Fruit fly (Drosophila melanogaster): ENCODE results near the gene RpL34a.

Gene RpL34a

DNA sequence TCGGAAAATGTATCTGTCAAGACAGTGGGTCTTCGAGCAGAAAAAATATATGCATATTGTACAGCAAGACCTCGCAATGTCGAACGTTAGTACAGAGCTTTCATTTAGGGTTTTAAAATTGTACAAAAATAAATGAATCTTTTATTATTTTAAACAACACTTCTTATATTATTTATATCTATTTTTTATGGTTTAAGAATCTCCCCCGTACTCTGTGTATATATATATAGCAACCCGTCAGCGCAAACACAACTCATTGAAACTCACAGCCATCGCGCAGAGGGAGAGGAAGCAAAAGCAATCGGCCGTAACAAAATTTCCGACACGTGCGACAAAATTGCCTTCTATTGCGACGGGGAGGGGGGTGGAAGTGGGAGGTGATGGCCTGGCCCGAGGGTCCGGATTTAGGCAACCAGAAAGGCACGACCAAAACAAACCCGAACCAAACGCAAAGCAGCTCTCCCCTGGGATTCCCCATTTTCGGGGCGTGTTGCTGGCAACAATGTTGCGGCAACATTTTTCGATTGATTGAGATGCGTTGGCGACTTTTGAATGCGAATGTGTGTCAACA, 46.9 kb upstream of the RpL34a start (continued):
- TF ChIP-seq HLH54F (GFP tag; optimal IDR thresholded peaks at IDR 0.05) (no peak), CG7745 (tag; optimal IDR thresholded peaks at IDR 0.05) (no peak), slou (GFP tag; optimal IDR thresholded peaks at IDR 0.05) (no peak), nerfin-1 (tag; optimal IDR thresholded peaks at IDR 0.05) (no peak), PHDP (tag; optimal IDR thresholded peaks at IDR 0.05) (peak; percentile 52), CG33213 (GFP tag; optimal IDR thresholded peaks at IDR 0.05) (no peak), CG13775 (GFP tag; optimal IDR thresholded peaks at IDR 0.05) (peak; percentile 34), jumu (GFP tag; optimal IDR thresholded peaks at IDR 0.05) (no peak), Bteb2 (GFP tag; optimal IDR thresholded peaks at IDR 0.05) (no peak), Myb (GFP tag; optimal IDR thresholded peaks at IDR 0.05) (no peak), CG15696 (tag; optimal IDR thresholded peaks at IDR 0.05) (no peak), CG6272 (GFP tag; IDR thresholded peaks at IDR 0.05) (peak; percentile 44; the same call in 1 of the 2 replicates), ash1 (GFP tag; optimal IDR thresholded peaks at IDR 0.05) (no peak), CG12071 (GFP tag; optimal IDR thresholded peaks at IDR 0.05) (peak; percentile 52), HmgZ (tag; optimal IDR thresholded peaks at IDR 0.05) (no peak), CG12942 (GFP tag; optimal IDR thresholded peaks at IDR 0.05) (no peak), CG31365 (tag; optimal IDR thresholded peaks at IDR 0.05) (no peak), CG3407 (GFP tag; optimal IDR thresholded peaks at IDR 0.05) (peak; percentile 9), Dfd (GFP tag; optimal IDR thresholded peaks at IDR 0.05) (no peak), prd (optimal IDR thresholded peaks at IDR 0.05) (no peak), prd (GFP tag; IDR thresholded peaks at IDR 0.05) (peak; percentile 83), bowl (GFP tag; IDR thresholded peaks at IDR 0.05) (0 out of 2 replicates have a peak, but pooled peaks have one; percentile 24), slp2 (GFP tag; optimal IDR thresholded peaks at IDR 0.05) (no peak), caup (GFP tag; optimal IDR thresholded peaks at IDR 0.05; ENCODE audit: severe bottlenecking) (peak; percentile 68), CG12155 (GFP tag; optimal IDR thresholded peaks at IDR 0.05) (peak; percentile 23), org-1 (GFP tag; optimal IDR thresholded peaks at IDR 0.05) (peak; percentile 37), CG10147 (GFP tag; optimal IDR thresholded peaks at IDR 0.05) (peak; percentile 69), Spps (tag; optimal IDR thresholded peaks at IDR 0.05) (no peak), exex (tag; optimal IDR thresholded peaks at IDR 0.05) (no peak), CG1602 (GFP tag; optimal IDR thresholded peaks at IDR 0.05) (no peak), CG8765 (GFP tag; IDR thresholded peaks at IDR 0.05) (no peak; the same call in 1 of the 2 replicates), gsb (GFP tag; IDR thresholded peaks at IDR 0.05) (peak; percentile 72; the same call in 1 of the 2 replicates), CG14860 (GFP tag; IDR thresholded peaks at IDR 0.05; ENCODE audit: partially characterized antibody) (no peak), CG6791 (GFP tag; IDR thresholded peaks at IDR 0.05; ENCODE audit: partially characterized antibody) (no peak), H15 (GFP tag; IDR thresholded peaks at IDR 0.05) (peak; percentile 59; the same call in 1 of the 3 replicates), Aef1 (GFP tag; IDR thresholded peaks at IDR 0.05) (peak; percentile 80), Lhr (GFP tag; optimal IDR thresholded peaks at IDR 0.05) (no peak), Gsc (GFP tag; IDR thresholded peaks at IDR 0.05) (no peak; the same call in 1 of the 2 replicates), CG2202 (tag; optimal IDR thresholded peaks at IDR 0.05) (no peak), stwl (tag; optimal IDR thresholded peaks at IDR 0.05) (no peak), CG14441 (GFP tag; IDR thresholded peaks at IDR 0.05) (peak; percentile 81), ttk (GFP tag; IDR thresholded peaks at IDR 0.05) (peak; percentile 82), oc (tag; optimal IDR thresholded peaks at IDR 0.05) (no peak), ssp (GFP tag; IDR thresholded peaks at IDR 0.05) (peak; percentile 33; the same call in 1 of the 2 replicates), pzg (GFP tag; optimal IDR thresholded peaks at IDR 0.05) (no peak), CG9797 (GFP tag; optimal IDR thresholded peaks at IDR 0.05) (no peak), CG30020 (tag; optimal IDR thresholded peaks at IDR 0.05) (no peak), run (tag; optimal IDR thresholded peaks at IDR 0.05) (no peak), grau (tag; optimal IDR thresholded peaks at IDR 0.05) (peak; percentile 90), Meics (GFP tag; optimal IDR thresholded peaks at IDR 0.05) (peak; percentile 83)
